Worm (Caenorhabditis elegans) whole organism, mixed stage, embryonic: ENCODE results near the gene flor-1.

Experiments used
- bed-3 ChIP-seq: fragments of 200-800 bp; sonication (Bioruptor generic); optimal IDR thresholded peaks from 3 replicates; lab custom pipeline; 2018; ENCODE audit warnings: mild to moderate bottlenecking, missing genetic modification characterization, moderate library complexity, missing compliant biosample characterization
- blmp-1 ChIP-seq: fragments of 150-350 bp; optimal IDR thresholded peaks from 2 replicates; lab custom pipeline; 2014; ENCODE audit warnings: missing biosample characterization, missing genetic modification characterization
- flh-1 ChIP-seq: fragments of 200-800 bp; sonication (Bioruptor generic); optimal IDR thresholded peaks from 2 replicates; lab custom pipeline; 2018; ENCODE audit warnings: mild to moderate bottlenecking, missing genetic modification characterization, moderate library complexity, missing compliant biosample characterization
- nhr-237 ChIP-seq: fragments of 150-350 bp; optimal IDR thresholded peaks from 2 replicates; lab custom pipeline; 2014; ENCODE audit warnings: missing biosample characterization, missing genetic modification characterization
- pha-4 ChIP-seq: fragments of 150-350 bp; optimal IDR thresholded peaks from 2 replicates; lab custom pipeline; 2018; ENCODE audit warnings: missing biosample characterization, missing genetic modification reagents, missing genetic modification characterization
- snpc-4 ChIP-seq: fragments of 150-350 bp; optimal IDR thresholded peaks from 2 replicates; lab custom pipeline; 2014; ENCODE audit warnings: missing biosample characterization, missing genetic modification characterization
- sptf-1 ChIP-seq: sonication (generic microtip); optimal IDR thresholded peaks from 2 replicates; lab custom pipeline; 2017; ENCODE audit warnings: mild to moderate bottlenecking, missing genetic modification characterization, moderate library complexity, missing compliant biosample characterization
- zip-8 ChIP-seq: fragments of 150-350 bp; optimal IDR thresholded peaks from 2 replicates; lab custom pipeline; 2014; ENCODE audit warnings: missing biosample characterization, missing genetic modification characterization

DNA sequence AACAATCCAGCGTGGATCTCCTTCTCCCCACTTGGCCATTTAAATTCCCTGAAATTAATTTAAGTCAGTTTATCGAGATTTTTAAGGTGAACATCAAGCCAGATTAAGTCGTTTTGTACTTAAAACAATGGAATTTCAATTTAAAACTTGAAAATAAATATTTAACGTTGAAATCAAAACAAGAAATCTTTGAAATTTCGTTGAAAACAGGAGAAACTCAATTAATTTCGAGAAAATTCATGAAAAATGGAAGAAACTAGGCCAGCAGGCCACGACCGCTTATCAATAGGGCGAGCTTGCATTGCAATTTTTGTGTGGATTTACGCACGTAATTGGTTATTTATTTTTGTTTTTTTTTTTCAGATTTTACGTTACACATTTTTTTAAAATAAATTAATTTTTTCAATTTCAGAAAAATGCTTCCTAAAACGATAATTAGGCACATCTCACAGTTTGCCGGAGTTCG lies 34.0 kb downstream of the flor-1 start, which contains the start of the genes ahsa-1 and C01G10.7:
- TF ChIP-seq flh-1 (no peak), bed-3 (GFP tag; lab: Kevin White, UChicago) (no peak), nhr-237 (tag; lab: Kevin White, UChicago) (peak; percentile 90), zip-8 (no peak), snpc-4 (tag; lab: Kevin White, UChicago) (no peak), sptf-1 (peak; percentile 70), pha-4 (tag; lab: Kevin White, UChicago) (peak; percentile 46), blmp-1 (no peak)
